Fruit fly (Drosophila melanogaster) whole organism, embryonic: ENCODE measurements around the gene OtopLc.

Experiments
- B-H1 ChIP-seq: fragments of 200-800 bp; sonication (Bioruptor generic); IDR thresholded peaks from 3 replicates; pipeline ENCODE4 v1.3.6; 2022; ENCODE audit warnings: missing biosample characterization, missing genetic modification characterization
- CG12236 ChIP-seq: fragments of 200-800 bp; sonication (Bioruptor generic); optimal IDR thresholded peaks from 2 replicates; lab custom pipeline; 2016; ENCODE audit warnings: missing biosample characterization, missing genetic modification characterization
- CG12391 ChIP-seq: fragments of 200-800 bp; sonication (Bioruptor generic); optimal IDR thresholded peaks from 3 replicates; lab custom pipeline; 2018; ENCODE audit warnings: missing biosample characterization, mild to moderate bottlenecking, missing genetic modification characterization, moderate library complexity
- CG12744 ChIP-seq: fragments of 200-800 bp; sonication (Bioruptor generic); optimal IDR thresholded peaks from 2 replicates; lab custom pipeline; 2016; ENCODE audit warnings: missing biosample characterization, missing genetic modification characterization
- CG13287 ChIP-seq: fragments of 200-800 bp; sonication (Bioruptor generic); IDR thresholded peaks from 2 replicates; pipeline ENCODE4 v1.3.6; 2022; ENCODE audit warnings: missing biosample characterization, missing genetic modification characterization; ENCODE audit not compliant: partially characterized antibody
- CG13624 ChIP-seq: fragments of 200-800 bp; sonication (Bioruptor generic); optimal IDR thresholded peaks from 2 replicates; lab custom pipeline; 2016; ENCODE audit warnings: missing biosample characterization, missing genetic modification characterization
- CG15073 ChIP-seq: fragments of 200-800 bp; sonication (Bioruptor generic); optimal IDR thresholded peaks from 2 replicates; lab custom pipeline; 2016; ENCODE audit warnings: missing biosample characterization, missing genetic modification characterization
- CG15601 ChIP-seq: fragments of 200-800 bp; sonication (Bioruptor generic); optimal IDR thresholded peaks from 3 replicates; lab custom pipeline; 2019; ENCODE audit warnings: missing biosample characterization, mild to moderate bottlenecking, missing genetic modification characterization, moderate library complexity
- CG16813 ChIP-seq: fragments of 200-800 bp; sonication (Bioruptor generic); IDR thresholded peaks from 3 replicates; pipeline ENCODE4 v1.3.6; 2022; ENCODE audit warnings: missing biosample characterization, missing genetic modification characterization; ENCODE audit not compliant: partially characterized antibody
- CG17612 ChIP-seq: fragments of 200-800 bp; sonication (Bioruptor generic); IDR thresholded peaks from 2 replicates; pipeline ENCODE4 v1.3.6; 2022; ENCODE audit warnings: missing biosample characterization, missing genetic modification characterization
- CG1792 ChIP-seq: fragments of 200-800 bp; sonication (Bioruptor generic); optimal IDR thresholded peaks from 2 replicates; lab custom pipeline; 2016; ENCODE audit warnings: missing biosample characterization, missing genetic modification characterization
- CG30431 ChIP-seq: fragments of 200-800 bp; sonication (Bioruptor generic); optimal IDR thresholded peaks from 2 replicates; lab custom pipeline; 2017; ENCODE audit warnings: missing biosample characterization, missing genetic modification characterization
- CG3281 ChIP-seq: fragments of 200-800 bp; sonication (Bioruptor generic); optimal IDR thresholded peaks from 3 replicates; lab custom pipeline; 2017; ENCODE audit warnings: missing biosample characterization, mild to moderate bottlenecking, missing genetic modification characterization
- CG33213 ChIP-seq: fragments of 200-800 bp; sonication (Bioruptor generic); optimal IDR thresholded peaks from 3 replicates; lab custom pipeline; 2016; ENCODE audit warnings: missing biosample characterization, missing genetic modification characterization
- CG42726 ChIP-seq: fragments of 200-800 bp; sonication (Bioruptor generic); IDR thresholded peaks from 2 replicates; pipeline ENCODE4 v1.3.6; 2022; ENCODE audit warnings: missing biosample characterization, missing genetic modification characterization; ENCODE audit not compliant: partially characterized antibody
- CG4360 ChIP-seq: fragments of 200-800 bp; sonication (Bioruptor generic); IDR thresholded peaks from 2 replicates; pipeline ENCODE4 v1.3.6; 2022; ENCODE audit warnings: missing biosample characterization, missing genetic modification characterization
- CG43689 ChIP-seq: fragments of 200-800 bp; sonication (Bioruptor generic); IDR thresholded peaks from 2 replicates; pipeline ENCODE4 v1.3.6; 2022; ENCODE audit warnings: missing biosample characterization, missing genetic modification characterization
- CG4404 ChIP-seq: fragments of 200-800 bp; sonication (Bioruptor generic); IDR thresholded peaks from 2 replicates; pipeline ENCODE4 v1.3.6; 2022; ENCODE audit warnings: missing biosample characterization, missing genetic modification characterization
- CG5953 ChIP-seq: fragments of 200-800 bp; sonication (Bioruptor generic); IDR thresholded peaks from 2 replicates; pipeline ENCODE4 v1.3.6; 2022; ENCODE audit warnings: missing biosample characterization, missing genetic modification characterization
- CG7963 ChIP-seq: fragments of 200-800 bp; sonication (Bioruptor generic); IDR thresholded peaks from 3 replicates; pipeline ENCODE4 v1.3.6; 2022; ENCODE audit warnings: missing biosample characterization, missing genetic modification characterization; ENCODE audit not compliant: partially characterized antibody
- CG7987 ChIP-seq: fragments of 200-800 bp; sonication (Bioruptor generic); optimal IDR thresholded peaks from 2 replicates; lab custom pipeline; 2018; ENCODE audit warnings: missing biosample characterization, mild to moderate bottlenecking, missing genetic modification characterization, moderate library complexity
- CG8478 ChIP-seq: fragments of >200 bp; optimal IDR thresholded peaks from 2 replicates; lab custom pipeline; 2018
- CG8765 ChIP-seq: fragments of 200-800 bp; sonication (Bioruptor generic); IDR thresholded peaks from 2 replicates; pipeline ENCODE4 v1.3.6; 2022; ENCODE audit warnings: missing biosample characterization, missing genetic modification characterization
- CoRest ChIP-seq: fragments of 200-800 bp; sonication (Bioruptor generic); optimal IDR thresholded peaks from 3 replicates; lab custom pipeline; 2018; ENCODE audit warnings: missing biosample characterization, mild to moderate bottlenecking, missing genetic modification characterization, moderate library complexity
- D19A ChIP-seq: fragments of 200-800 bp; optimal IDR thresholded peaks from 3 replicates; lab custom pipeline; 2019; ENCODE audit warnings: missing biosample characterization, mild to moderate bottlenecking, missing genetic modification characterization, moderate library complexity
- Dref ChIP-seq: fragments of 200-800 bp; sonication (Bioruptor generic); IDR thresholded peaks from 2 replicates; pipeline ENCODE4 v1.3.6; 2022; ENCODE audit warnings: missing biosample characterization, missing genetic modification characterization
- Fer1 ChIP-seq: fragments of 200-800 bp; sonication (Bioruptor generic); optimal IDR thresholded peaks from 2 replicates; lab custom pipeline; 2017; ENCODE audit warnings: missing biosample characterization, mild to moderate bottlenecking, missing genetic modification characterization
- Gug ChIP-seq: fragments of 200-800 bp; sonication (Bioruptor generic); IDR thresholded peaks from 4 replicates; pipeline ENCODE4 v1.3.6; 2022; ENCODE audit warnings: missing biosample characterization, missing genetic modification characterization
- HLH3B ChIP-seq: fragments of 200-800 bp; sonication (Bioruptor generic); IDR thresholded peaks from 2 replicates; pipeline ENCODE4 v1.3.6; 2022; ENCODE audit warnings: missing biosample characterization, missing genetic modification characterization
- Meics ChIP-seq: fragments of 200-800 bp; sonication (Bioruptor generic); optimal IDR thresholded peaks from 2 replicates; lab custom pipeline; 2017; ENCODE audit warnings: missing biosample characterization, mild to moderate bottlenecking, missing genetic modification characterization
- Ptx1 ChIP-seq: fragments of 200-800 bp; sonication (Bioruptor generic); IDR thresholded peaks from 2 replicates; pipeline ENCODE4 v1.3.6; 2022; ENCODE audit warnings: missing biosample characterization, missing genetic modification characterization
- abd-A ChIP-seq: fragments of 200-800 bp; sonication (Bioruptor generic); optimal IDR thresholded peaks from 3 replicates; lab custom pipeline; 2019; ENCODE audit warnings: missing biosample characterization, mild to moderate bottlenecking, missing genetic modification characterization, moderate library complexity
- az2 ChIP-seq: fragments of 200-800 bp; sonication (Bioruptor generic); optimal IDR thresholded peaks from 3 replicates; lab custom pipeline; 2016; ENCODE audit warnings: missing biosample characterization, missing genetic modification characterization
- cas ChIP-seq: fragments of 200-800 bp; sonication (Bioruptor generic); IDR thresholded peaks from 2 replicates; pipeline ENCODE4 v1.3.6; 2022; ENCODE audit warnings: missing biosample characterization, missing genetic modification characterization
- cato ChIP-seq: fragments of 200-800 bp; sonication (Bioruptor generic); optimal IDR thresholded peaks from 2 replicates; lab custom pipeline; 2016; ENCODE audit warnings: missing biosample characterization, missing genetic modification characterization, borderline replicate concordance
- dimm ChIP-seq: fragments of 200-800 bp; sonication (Bioruptor generic); IDR thresholded peaks from 2 replicates; pipeline ENCODE4 v1.3.6; 2022; ENCODE audit warnings: missing biosample characterization, missing genetic modification characterization
- ewg ChIP-seq: fragments of 200-800 bp; sonication (Bioruptor generic); optimal IDR thresholded peaks from 3 replicates; lab custom pipeline; 2017; ENCODE audit warnings: mild to moderate bottlenecking, missing biosample characterization, missing genetic modification reagents, missing genetic modification characterization
- gfzf ChIP-seq: fragments of 200-800 bp; sonication (Bioruptor generic); optimal IDR thresholded peaks from 2 replicates; lab custom pipeline; 2016; ENCODE audit warnings: missing biosample characterization, mild to moderate bottlenecking, missing genetic modification characterization, moderate library complexity
- gt ChIP-seq: fragments of 200-800 bp; sonication (Bioruptor generic); IDR thresholded peaks from 2 replicates; pipeline ENCODE4 v1.3.6; 2022; ENCODE audit warnings: missing biosample characterization, missing genetic modification characterization
- h ChIP-seq: fragments of >200 bp; optimal IDR thresholded peaks from 2 replicates; lab custom pipeline; 2017
- hbn ChIP-seq: fragments of 200-800 bp; sonication (Bioruptor generic); IDR thresholded peaks from 2 replicates; pipeline ENCODE4 v1.3.6; 2022; ENCODE audit warnings: missing biosample characterization, missing genetic modification characterization; ENCODE audit not compliant: partially characterized antibody
- knrl ChIP-seq: fragments of 200-800 bp; sonication (Bioruptor generic); IDR thresholded peaks from 3 replicates; pipeline ENCODE4 v1.3.6; 2022; ENCODE audit warnings: missing biosample characterization, missing genetic modification characterization; ENCODE audit not compliant: partially characterized antibody
- lbe ChIP-seq: fragments of 200-800 bp; sonication (Bioruptor generic); optimal IDR thresholded peaks from 2 replicates; lab custom pipeline; 2016; ENCODE audit warnings: missing biosample characterization, mild to moderate bottlenecking, missing genetic modification characterization
- ro ChIP-seq: fragments of 200-800 bp; sonication (Bioruptor generic); IDR thresholded peaks from 2 replicates; pipeline ENCODE4 v1.3.6; 2022; ENCODE audit warnings: missing biosample characterization, missing genetic modification characterization
- row ChIP-seq: fragments of 200-800 bp; sonication (Bioruptor generic); IDR thresholded peaks from 3 replicates; pipeline ENCODE4 v1.3.6; 2022; ENCODE audit warnings: missing biosample characterization, missing genetic modification characterization
- schlank ChIP-seq: fragments of 200-800 bp; sonication (Bioruptor generic); optimal IDR thresholded peaks from 2 replicates; lab custom pipeline; 2018; ENCODE audit warnings: missing biosample characterization, mild to moderate bottlenecking, missing genetic modification characterization
- shn ChIP-seq: fragments of 200-800 bp; sonication (Bioruptor generic); optimal IDR thresholded peaks from 3 replicates; lab custom pipeline; 2016; ENCODE audit warnings: missing biosample characterization, missing genetic modification characterization
- sima ChIP-seq: fragments of 200-800 bp; sonication (Bioruptor generic); optimal IDR thresholded peaks from 2 replicates; lab custom pipeline; 2016; ENCODE audit warnings: missing biosample characterization, missing genetic modification characterization
- sna ChIP-seq: fragments of 200-800 bp; sonication (Bioruptor generic); IDR thresholded peaks from 2 replicates; pipeline ENCODE4 v1.3.6; 2022; ENCODE audit warnings: missing biosample characterization, missing genetic modification characterization; ENCODE audit not compliant: partially characterized antibody
- tx ChIP-seq: fragments of 200-800 bp; sonication (Bioruptor generic); optimal IDR thresholded peaks from 2 replicates; lab custom pipeline; 2016; ENCODE audit warnings: missing biosample characterization, missing genetic modification characterization
- zfh1 ChIP-seq: fragments of 200-800 bp; sonication (Bioruptor generic); IDR thresholded peaks from 3 replicates; pipeline ENCODE4 v1.3.6; 2022; ENCODE audit warnings: missing biosample characterization, missing genetic modification characterization

The OtopLc gene

DNA sequence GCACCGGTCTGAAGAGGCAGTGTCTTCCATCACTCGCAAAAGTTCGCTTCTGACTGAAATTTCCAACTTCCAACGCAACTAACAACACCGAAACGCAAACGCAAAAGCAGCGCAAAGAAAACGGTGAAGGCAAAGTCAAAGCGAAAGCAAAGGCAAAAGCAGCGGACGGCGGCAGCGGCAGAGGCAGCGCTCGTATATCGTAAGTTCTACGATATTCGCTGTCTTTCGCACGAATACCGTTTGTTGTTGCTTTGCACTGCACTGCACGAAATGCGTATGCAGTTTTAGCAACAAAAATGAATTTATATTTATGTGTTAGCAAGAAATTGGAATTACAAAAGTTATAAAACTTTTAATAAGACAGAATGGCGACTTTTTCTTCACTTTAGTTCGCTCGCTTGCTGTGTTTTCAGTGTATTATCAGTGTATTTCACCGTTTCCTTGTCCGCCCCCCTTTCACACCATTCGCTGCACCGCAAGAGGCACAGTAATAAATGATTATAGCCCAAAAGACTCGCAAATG, 14.2 kb downstream of the OtopLc start, which contains the start of gene OtopLa (continued):
- 0 out of 2 replicates have a peak, but pooled peaks have one; percentile 49 for TF ChIP-seq cas (GFP tag; lab: Robert Waterston, UW)
- peak; percentile 93 for TF ChIP-seq zfh1 (GFP tag; lab: Robert Waterston, UW)
- TF ChIP-seq CG15601 (tag; lab: Kevin White, UChicago): peak; percentile 76
- peak; percentile 84 for TF ChIP-seq az2 (GFP tag; lab: Kevin White, UChicago)
- peak; percentile 67 for TF ChIP-seq CG4404
- no peak for TF ChIP-seq gfzf (GFP tag; lab: Kevin White, UChicago)
- peak; percentile 36; the same call in 1 of the 2 replicates for TF ChIP-seq CG43689 (GFP tag; lab: Robert Waterston, UW)
- TF ChIP-seq CG1792: peak; percentile 60
- peak; percentile 84 for TF ChIP-seq CG5953 (GFP tag; lab: Robert Waterston, UW)
- peak; percentile 84 for TF ChIP-seq CG12391 (tag; lab: Kevin White, UChicago)
- no peak for TF ChIP-seq CG7963 (GFP tag; lab: Robert Waterston, UW)
- TF ChIP-seq abd-A (tag; lab: Kevin White, UChicago): no peak
- peak; percentile 67 for TF ChIP-seq tx (GFP tag; lab: Kevin White, UChicago)
- TF ChIP-seq CG42726: no peak
- no peak for TF ChIP-seq h (lab: Kevin White, UChicago)
- peak; percentile 20 for TF ChIP-seq shn (GFP tag; lab: Kevin White, UChicago)
- peak; percentile 32 for TF ChIP-seq CG7987 (GFP tag; lab: Kevin White, UChicago)
- TF ChIP-seq hbn (GFP tag; lab: Robert Waterston, UW): no peak
- TF ChIP-seq Fer1 (GFP tag; lab: Kevin White, UChicago): peak; percentile 87
- peak; percentile 50; the same call in 1 of the 2 replicates for TF ChIP-seq ro
- peak; percentile 58; the same call in 1 of the 2 replicates for TF ChIP-seq CG17612 (GFP tag; lab: Robert Waterston, UW)
- TF ChIP-seq HLH3B (GFP tag; lab: Robert Waterston, UW): peak; percentile 90
- TF ChIP-seq knrl (GFP tag; lab: Robert Waterston, UW): no peak
- peak; percentile 53; the same call in 1 of the 2 replicates for TF ChIP-seq gt (GFP tag; lab: Robert Waterston, UW)
- TF ChIP-seq Meics (GFP tag; lab: Kevin White, UChicago): peak; percentile 82
- peak; percentile 65 for TF ChIP-seq CG33213 (GFP tag; lab: Kevin White, UChicago)
- TF ChIP-seq CoRest: peak; percentile 75
- TF ChIP-seq CG30431 (GFP tag; lab: Kevin White, UChicago): peak; percentile 71
- no peak for TF ChIP-seq CG8478 (lab: Kevin White, UChicago)
- TF ChIP-seq CG3281 (GFP tag; lab: Kevin White, UChicago): peak; percentile 79
- TF ChIP-seq sna (GFP tag; lab: Robert Waterston, UW): no peak
- TF ChIP-seq Gug (GFP tag; lab: Robert Waterston, UW): peak; percentile 70; the same call in 3 of the 4 replicates
- no peak for TF ChIP-seq CG13287 (GFP tag; lab: Robert Waterston, UW)
- peak; percentile 36 for TF ChIP-seq cato
- TF ChIP-seq CG16813: no peak
- peak; percentile 54 for TF ChIP-seq sima (GFP tag; lab: Kevin White, UChicago)
- TF ChIP-seq D19A (tag; lab: Kevin White, UChicago): peak; percentile 74
- peak; percentile 74 for TF ChIP-seq ewg (GFP tag; lab: Kevin White, UChicago)
- peak; percentile 68 for TF ChIP-seq CG13624 (GFP tag; lab: Kevin White, UChicago)
- TF ChIP-seq CG12744 (GFP tag; lab: Kevin White, UChicago): peak; percentile 52
- TF ChIP-seq CG12236 (GFP tag; lab: Kevin White, UChicago): peak; percentile 62
- TF ChIP-seq Ptx1 (GFP tag; lab: Robert Waterston, UW): peak; percentile 88
- peak; percentile 71 for TF ChIP-seq B-H1
- TF ChIP-seq CG15073: peak; percentile 1
- peak; percentile 84 for TF ChIP-seq row (GFP tag; lab: Robert Waterston, UW)
- TF ChIP-seq Dref: no peak
- peak; percentile 18 for TF ChIP-seq lbe (GFP tag; lab: Kevin White, UChicago)
- TF ChIP-seq CG4360 (GFP tag; lab: Robert Waterston, UW): peak; percentile 72
- TF ChIP-seq CG8765 (GFP tag; lab: Robert Waterston, UW): peak; percentile 64; the same call in 1 of the 2 replicates
- peak; percentile 26 for TF ChIP-seq schlank (tag; lab: Kevin White, UChicago)
- TF ChIP-seq dimm (GFP tag; lab: Robert Waterston, UW): peak; percentile 59
